Worm (Caenorhabditis elegans): ENCODE results near the gene F35B12.9.

DNA sequence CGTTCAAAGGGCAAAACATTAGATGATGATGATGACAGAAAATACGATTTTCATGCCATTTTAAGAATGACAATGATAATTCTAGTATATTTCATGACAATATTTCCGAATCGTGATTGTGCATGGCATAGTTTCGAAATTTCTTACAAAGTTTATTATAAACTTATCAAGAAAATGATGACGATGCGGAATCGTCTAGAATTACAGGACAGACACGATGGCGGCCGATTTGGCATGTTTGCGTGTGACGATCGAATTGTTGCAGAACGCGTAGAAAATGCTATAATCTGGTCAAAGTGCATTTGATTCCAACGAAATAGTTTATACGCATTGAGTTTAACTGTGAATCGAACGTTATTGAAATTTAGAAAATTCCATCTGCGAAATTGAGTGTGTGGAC lies 48.3 kb downstream of the F35B12.9 start:
- TF ChIP-seq tbx-2 (tag; optimal IDR thresholded peaks at IDR 0.05) (no peak), dve-1 (tag; optimal IDR thresholded peaks at IDR 0.05) (no peak), ceh-30 (tag; optimal IDR thresholded peaks at IDR 0.05) (no peak), madf-2 (tag; optimal IDR thresholded peaks at IDR 0.05) (no peak), ceh-9 (tag; optimal IDR thresholded peaks at IDR 0.05) (no peak), ceh-34 (tag; optimal IDR thresholded peaks at IDR 0.05) (no peak), pha-4 (tag; optimal IDR thresholded peaks at IDR 0.05) (no peak), elt-2 (tag; optimal IDR thresholded peaks at IDR 0.05) (no peak)
